Fruit fly (Drosophila melanogaster) whole organism, embryonic: Measurements from ENCODE around the gene CG12289.

ENCODE experiments used
- Blimp-1 ChIP-seq: fragments of 200-800 bp; sonication (Bioruptor generic); optimal IDR thresholded peaks from 3 replicates; lab custom pipeline; 2018; ENCODE audit warnings: missing biosample characterization, missing genetic modification characterization, mild to moderate bottlenecking, moderate library complexity, missing genetic modification reagents
- CG10654 ChIP-seq: fragments of 200-800 bp; sonication (Bioruptor generic); optimal IDR thresholded peaks from 2 replicates; lab custom pipeline; 2016; ENCODE audit warnings: missing biosample characterization, missing genetic modification characterization
- CG11247 ChIP-seq: fragments of 200-800 bp; sonication (Bioruptor generic); IDR thresholded peaks from 2 replicates; pipeline ENCODE4 v1.3.6; 2022; ENCODE audit warnings: missing biosample characterization, missing genetic modification characterization
- CG12299 ChIP-seq: fragments of 200-800 bp; sonication (Bioruptor generic); optimal IDR thresholded peaks from 2 replicates; lab custom pipeline; 2018; ENCODE audit warnings: missing biosample characterization, mild to moderate bottlenecking, missing genetic modification characterization
- CG13894 ChIP-seq: fragments of 200-800 bp; sonication (Bioruptor generic); optimal IDR thresholded peaks from 3 replicates; lab custom pipeline; 2018; ENCODE audit warnings: missing biosample characterization, mild to moderate bottlenecking, missing genetic modification characterization, moderate library complexity
- CG1529 ChIP-seq: fragments of 200-800 bp; sonication (Bioruptor generic); optimal IDR thresholded peaks from 3 replicates; lab custom pipeline; 2018; ENCODE audit warnings: missing biosample characterization, missing genetic modification characterization
- CG15696 ChIP-seq: fragments of 200-800 bp; sonication (Bioruptor generic); optimal IDR thresholded peaks from 2 replicates; lab custom pipeline; 2019; ENCODE audit warnings: missing biosample characterization, mild to moderate bottlenecking, missing genetic modification characterization, moderate library complexity
- CG16815 ChIP-seq: fragments of 200-800 bp; sonication (Bioruptor generic); optimal IDR thresholded peaks from 3 replicates; lab custom pipeline; 2017; ENCODE audit warnings: missing biosample characterization, mild to moderate bottlenecking, missing genetic modification characterization
- CG17186 ChIP-seq: fragments of 200-800 bp; sonication (Bioruptor generic); optimal IDR thresholded peaks from 3 replicates; lab custom pipeline; 2017; ENCODE audit warnings: missing biosample characterization, missing genetic modification reagents, missing genetic modification characterization
- CG18599 ChIP-seq: fragments of 200-800 bp; sonication (Bioruptor generic); optimal IDR thresholded peaks from 3 replicates; lab custom pipeline; 2017; ENCODE audit warnings: missing biosample characterization, missing genetic modification characterization, mild to moderate bottlenecking, moderate library complexity, missing genetic modification reagents
- CG2678 ChIP-seq: fragments of 200-800 bp; sonication (Bioruptor generic); optimal IDR thresholded peaks from 3 replicates; lab custom pipeline; 2019; ENCODE audit warnings: missing biosample characterization, mild to moderate bottlenecking, missing genetic modification characterization, moderate library complexity
- CG2889 ChIP-seq: fragments of 200-800 bp; sonication (Bioruptor generic); IDR thresholded peaks from 3 replicates; pipeline ENCODE4 v1.3.6; 2022; ENCODE audit warnings: missing biosample characterization, missing genetic modification characterization
- CG30020 ChIP-seq: fragments of 200-800 bp; optimal IDR thresholded peaks from 2 replicates; lab custom pipeline; 2019; ENCODE audit warnings: missing biosample characterization, mild to moderate bottlenecking, missing genetic modification characterization, moderate library complexity
- CG30403 ChIP-seq: fragments of 200-800 bp; sonication (Bioruptor generic); optimal IDR thresholded peaks from 3 replicates; lab custom pipeline; 2016; ENCODE audit warnings: missing biosample characterization, missing genetic modification characterization
- CG3065 ChIP-seq: fragments of 200-800 bp; sonication (Bioruptor generic); optimal IDR thresholded peaks from 2 replicates; lab custom pipeline; 2016; ENCODE audit warnings: missing biosample characterization, missing genetic modification characterization
- CG33213 ChIP-seq: fragments of 200-800 bp; sonication (Bioruptor generic); optimal IDR thresholded peaks from 3 replicates; lab custom pipeline; 2016; ENCODE audit warnings: missing biosample characterization, missing genetic modification characterization
- CG34422 ChIP-seq: fragments of 200-800 bp; sonication (Bioruptor generic); IDR thresholded peaks from 3 replicates; pipeline ENCODE4 v1.3.6; 2022; ENCODE audit warnings: missing biosample characterization, missing genetic modification characterization
- CG6813 ChIP-seq: fragments of 200-800 bp; sonication (Bioruptor generic); optimal IDR thresholded peaks from 2 replicates; lab custom pipeline; 2017; ENCODE audit warnings: missing biosample characterization, missing genetic modification characterization, mild to moderate bottlenecking, moderate library complexity, missing genetic modification reagents
- CG9609 ChIP-seq: fragments of 200-800 bp; sonication (Bioruptor generic); optimal IDR thresholded peaks from 3 replicates; lab custom pipeline; 2016; ENCODE audit warnings: missing biosample characterization, missing genetic modification characterization
- CHES-1-like ChIP-seq: fragments of 200-800 bp; sonication (Bioruptor generic); optimal IDR thresholded peaks from 2 replicates; lab custom pipeline; 2016; ENCODE audit warnings: missing biosample characterization, missing genetic modification characterization
- D19A ChIP-seq: fragments of 200-800 bp; optimal IDR thresholded peaks from 3 replicates; lab custom pipeline; 2019; ENCODE audit warnings: missing biosample characterization, mild to moderate bottlenecking, missing genetic modification characterization, moderate library complexity
- Eip74EF ChIP-seq, 2 experiments: fragments of 200-800 bp in 1 of 2; fragments of >200 bp in 1 of 2; sonication (Bioruptor generic) in 1 of 2; optimal IDR thresholded peaks; 2 replicates each; lab custom pipeline; 2017 to 2019; ENCODE audit warnings: missing biosample characterization in 2 of 2, missing genetic modification characterization in 2 of 2, mild to moderate bottlenecking in 1 of 2, moderate library complexity in 1 of 2
- Fer2 ChIP-seq: fragments of 200-800 bp; sonication (Bioruptor generic); optimal IDR thresholded peaks from 2 replicates; lab custom pipeline; 2018; ENCODE audit warnings: missing biosample characterization, mild to moderate bottlenecking, missing genetic modification characterization, moderate library complexity
- Hmr ChIP-seq: fragments of 200-800 bp; sonication (Bioruptor generic); optimal IDR thresholded peaks from 3 replicates; lab custom pipeline; 2017; ENCODE audit warnings: mild to moderate bottlenecking, missing biosample characterization, missing genetic modification reagents, missing genetic modification characterization
- NK7.1 ChIP-seq: fragments of 200-800 bp; sonication (Bioruptor generic); optimal IDR thresholded peaks from 3 replicates; lab custom pipeline; 2016; ENCODE audit warnings: missing biosample characterization, missing genetic modification characterization
- Pdp1 ChIP-seq, 2 experiments: fragments of 200-800 bp; sonication (Bioruptor generic); optimal IDR thresholded peaks; 3 replicates each; lab custom pipeline; 2016; ENCODE audit warnings: missing biosample characterization in 2 of 2, missing genetic modification characterization in 2 of 2, mild to moderate bottlenecking in 1 of 2, moderate library complexity in 1 of 2
- Rx ChIP-seq: fragments of 200-800 bp; sonication (Bioruptor generic); IDR thresholded peaks from 2 replicates; pipeline ENCODE4 v1.3.6; 2022; ENCODE audit warnings: missing biosample characterization, missing genetic modification characterization
- Six4 ChIP-seq: fragments of 200-800 bp; sonication (Bioruptor generic); optimal IDR thresholded peaks from 2 replicates; lab custom pipeline; 2016; ENCODE audit warnings: missing biosample characterization, missing genetic modification characterization
- Taf1 ChIP-seq: fragments of 200-800 bp; sonication (Bioruptor generic); IDR thresholded peaks from 2 replicates; pipeline ENCODE4 v1.3.6; 2022; ENCODE audit warnings: missing biosample characterization, missing genetic modification characterization
- Vsx1 ChIP-seq: fragments of 200-800 bp; sonication (Bioruptor generic); optimal IDR thresholded peaks from 2 replicates; lab custom pipeline; 2017; ENCODE audit warnings: missing biosample characterization, mild to moderate bottlenecking, missing genetic modification characterization, missing genetic modification reagents
- Xbp1 ChIP-seq: fragments of 200-800 bp; sonication (Bioruptor generic); optimal IDR thresholded peaks from 3 replicates; lab custom pipeline; 2016; ENCODE audit warnings: missing biosample characterization, mild to moderate bottlenecking, missing genetic modification characterization
- Xrp1 ChIP-seq: fragments of 200-800 bp; sonication (Bioruptor generic); IDR thresholded peaks from 2 replicates; pipeline ENCODE4 v1.3.6; 2022; ENCODE audit warnings: missing biosample characterization, missing genetic modification characterization
- aop ChIP-seq: fragments of 200-800 bp; sonication (Bioruptor generic); IDR thresholded peaks from 2 replicates; pipeline ENCODE4 v1.3.6; 2022; ENCODE audit warnings: missing biosample characterization, missing genetic modification characterization
- bowl ChIP-seq: fragments of 200-800 bp; sonication (Bioruptor generic); IDR thresholded peaks from 2 replicates; pipeline ENCODE4 v1.3.6; 2022; ENCODE audit warnings: missing biosample characterization, missing genetic modification characterization
- caup ChIP-seq: fragments of 200-800 bp; sonication (Bioruptor generic); optimal IDR thresholded peaks from 3 replicates; lab custom pipeline; 2017; ENCODE audit warnings: missing biosample characterization, mild to moderate bottlenecking, missing genetic modification characterization, moderate library complexity; ENCODE audit not compliant: severe bottlenecking
- crp ChIP-seq, 2 experiments: fragments of 200-800 bp; sonication (Bioruptor generic); optimal IDR thresholded peaks; 2 replicates in 1 of 2; 3 replicates in 1 of 2; lab custom pipeline; 2017; ENCODE audit warnings: missing biosample characterization in 2 of 2, missing genetic modification characterization in 2 of 2, mild to moderate bottlenecking in 1 of 2, moderate library complexity in 1 of 2
- dm ChIP-seq: fragments of 200-800 bp; sonication (Bioruptor generic); optimal IDR thresholded peaks from 3 replicates; lab custom pipeline; 2016; ENCODE audit warnings: missing biosample characterization, missing genetic modification characterization
- gem ChIP-seq: fragments of 200-800 bp; sonication (Bioruptor generic); optimal IDR thresholded peaks from 2 replicates; lab custom pipeline; 2019; ENCODE audit warnings: missing biosample characterization, mild to moderate bottlenecking, missing genetic modification characterization, moderate library complexity
- gro ChIP-seq: fragments of 200-800 bp; sonication (Bioruptor generic); optimal IDR thresholded peaks from 2 replicates; lab custom pipeline; 2016; ENCODE audit warnings: missing biosample characterization, missing genetic modification characterization
- gsb-n ChIP-seq: fragments of 200-800 bp; sonication (Bioruptor generic); optimal IDR thresholded peaks from 3 replicates; lab custom pipeline; 2018; ENCODE audit warnings: missing biosample characterization, mild to moderate bottlenecking, missing genetic modification characterization
- nerfin-1 ChIP-seq: fragments of 200-800 bp; sonication (Bioruptor generic); optimal IDR thresholded peaks from 3 replicates; lab custom pipeline; 2019; ENCODE audit warnings: missing biosample characterization, mild to moderate bottlenecking, missing genetic modification characterization, moderate library complexity
- phol ChIP-seq: fragments of 200-800 bp; sonication (Bioruptor generic); optimal IDR thresholded peaks from 3 replicates; lab custom pipeline; 2018; ENCODE audit warnings: missing biosample characterization, mild to moderate bottlenecking, missing genetic modification characterization, moderate library complexity
- psq ChIP-seq: fragments of 200-800 bp; sonication (Bioruptor generic); optimal IDR thresholded peaks from 2 replicates; lab custom pipeline; 2017; ENCODE audit warnings: missing biosample characterization, missing genetic modification characterization
- sim ChIP-seq: fragments of 200-800 bp; sonication (Bioruptor generic); IDR thresholded peaks from 2 replicates; pipeline ENCODE4 v1.3.6; 2022; ENCODE audit warnings: missing biosample characterization, missing genetic modification characterization
- tup ChIP-seq: fragments of 200-800 bp; sonication (Bioruptor generic); optimal IDR thresholded peaks from 2 replicates; lab custom pipeline; 2016; ENCODE audit warnings: missing biosample characterization, mild to moderate bottlenecking, missing genetic modification characterization, moderate library complexity
- twi ChIP-seq: fragments of 200-800 bp; optimal IDR thresholded peaks from 2 replicates; lab custom pipeline; 2019; ENCODE audit warnings: missing biosample characterization, mild to moderate bottlenecking, missing genetic modification characterization, moderate library complexity
- tx ChIP-seq: fragments of 200-800 bp; sonication (Bioruptor generic); optimal IDR thresholded peaks from 2 replicates; lab custom pipeline; 2016; ENCODE audit warnings: missing biosample characterization, missing genetic modification characterization
- unc-4 ChIP-seq: fragments of 200-800 bp; sonication (Bioruptor generic); IDR thresholded peaks from 2 replicates; pipeline ENCODE4 v1.3.6; 2022; ENCODE audit warnings: missing biosample characterization, missing genetic modification characterization; ENCODE audit not compliant: partially characterized antibody
- vfl ChIP-seq: fragments of 200-800 bp; sonication (Bioruptor generic); optimal IDR thresholded peaks from 2 replicates; lab custom pipeline; 2016; ENCODE audit warnings: missing biosample characterization, missing genetic modification characterization
- zfh1 ChIP-seq: fragments of 200-800 bp; sonication (Bioruptor generic); IDR thresholded peaks from 3 replicates; pipeline ENCODE4 v1.3.6; 2022; ENCODE audit warnings: missing biosample characterization, missing genetic modification characterization

Gene CG12289

dm6 chr3L:11483135-11483534, 24.9 kb upstream of the CG12289 start (continued):
- TF ChIP-seq CG10654 = no peak
- no peak for TF ChIP-seq vfl (GFP tag; lab: Kevin White, UChicago)
- TF ChIP-seq CG3065 (GFP tag; lab: Kevin White, UChicago) = no peak
- TF ChIP-seq aop (GFP tag; lab: Robert Waterston, UW) = no peak
- peak; percentile 55; the same call in 1 of the 3 replicates for TF ChIP-seq zfh1 (GFP tag; lab: Robert Waterston, UW)
- TF ChIP-seq CG12299 (tag; lab: Kevin White, UChicago) = no peak
- no peak for TF ChIP-seq Fer2 (tag; lab: Kevin White, UChicago)
- TF ChIP-seq Xbp1 (GFP tag; lab: Kevin White, UChicago) = peak; percentile 31
- TF ChIP-seq Rx (GFP tag; lab: Robert Waterston, UW) = no peak
- peak; percentile 23 for TF ChIP-seq D19A (tag; lab: Kevin White, UChicago)
- TF ChIP-seq CG13894 = no peak
- TF ChIP-seq CG33213 = no peak
- no peak for TF ChIP-seq Taf1 (GFP tag; lab: Robert Waterston, UW)
- no peak for TF ChIP-seq psq (GFP tag; lab: Kevin White, UChicago)
- no peak for TF ChIP-seq NK7.1 (GFP tag; lab: Kevin White, UChicago)
- peak; percentile 57 for TF ChIP-seq CG30403 (GFP tag; lab: Kevin White, UChicago)
- no peak for TF ChIP-seq twi
- TF ChIP-seq caup (GFP tag; lab: Kevin White, UChicago) = peak; percentile 11
- TF ChIP-seq CG1529 (GFP tag; lab: Kevin White, UChicago) = peak; percentile 37
- TF ChIP-seq Vsx1 = no peak
- TF ChIP-seq Blimp-1 (GFP tag; lab: Kevin White, UChicago) = peak; percentile 52
- TF ChIP-seq unc-4 (GFP tag; lab: Robert Waterston, UW) = no peak
- TF ChIP-seq crp (GFP tag; optimal IDR thresholded peaks at IDR 0.05; lab: Kevin White, UChicago) = no peak
- TF ChIP-seq gem = peak; percentile 72
- peak; percentile 56 for TF ChIP-seq CG18599 (GFP tag; lab: Kevin White, UChicago)
- TF ChIP-seq gro = peak; percentile 5
- TF ChIP-seq CG2678 (tag; lab: Kevin White, UChicago) = peak; percentile 70
- no peak for TF ChIP-seq Eip74EF (GFP tag; optimal IDR thresholded peaks at IDR 0.05; lab: Kevin White, UChicago)
- no peak for TF ChIP-seq gsb-n (tag; lab: Kevin White, UChicago)
- TF ChIP-seq CG16815 (GFP tag; lab: Kevin White, UChicago) = peak; percentile 11
- no peak for TF ChIP-seq CG2889
- peak; percentile 66; the same call in 1 of the 2 replicates for TF ChIP-seq Xrp1 (GFP tag; lab: Robert Waterston, UW)
- 0 out of 3 replicates have a peak, but pooled peaks have one; percentile 32 for TF ChIP-seq CG34422 (GFP tag; lab: Robert Waterston, UW)
- TF ChIP-seq tup (GFP tag; lab: Kevin White, UChicago) = no peak
- TF ChIP-seq CG11247 (GFP tag; lab: Robert Waterston, UW) = no peak
- TF ChIP-seq CG15696 (tag; lab: Kevin White, UChicago) = no peak
- TF ChIP-seq Hmr (GFP tag; lab: Kevin White, UChicago) = peak; percentile 42
- no peak for TF ChIP-seq sim (GFP tag; lab: Robert Waterston, UW)
- no peak for TF ChIP-seq bowl (GFP tag; lab: Robert Waterston, UW)
- TF ChIP-seq dm (GFP tag; lab: Kevin White, UChicago) = no peak
- peak; percentile 28 for TF ChIP-seq CHES-1-like (GFP tag; lab: Kevin White, UChicago)
- TF ChIP-seq CG6813 (GFP tag; lab: Kevin White, UChicago) = peak; percentile 45
- peak; percentile 27 for TF ChIP-seq CG9609
- peak; percentile 20 for TF ChIP-seq Six4 (GFP tag; lab: Kevin White, UChicago)
- TF ChIP-seq phol (tag; lab: Kevin White, UChicago) = peak; percentile 56
- no peak for TF ChIP-seq nerfin-1 (tag; lab: Kevin White, UChicago)
- TF ChIP-seq CG30020 (tag; lab: Kevin White, UChicago) = no peak
- TF ChIP-seq Pdp1 (GFP tag; optimal IDR thresholded peaks at IDR 0.05; lab: Kevin White, UChicago) = peak; percentile 7 to 40
- peak; percentile 32 for TF ChIP-seq tx
- TF ChIP-seq CG17186 (GFP tag; lab: Kevin White, UChicago) = no peak
